Fruit fly (Drosophila melanogaster): ENCODE measurements around the gene CG13622.

- TF ChIP-seq CG34406 (GFP tag; optimal IDR thresholded peaks at IDR 0.05) (no peak), esn (GFP tag; optimal IDR thresholded peaks at IDR 0.05) (peak; percentile 56), CG3032 (tag; optimal IDR thresholded peaks at IDR 0.05) (peak; percentile 1), Blimp-1 (GFP tag; optimal IDR thresholded peaks at IDR 0.05) (no peak), CG11902 (GFP tag; optimal IDR thresholded peaks at IDR 0.05) (peak; percentile 12), CG15336 (GFP tag; IDR thresholded peaks at IDR 0.05) (no peak), cyc (GFP tag; optimal IDR thresholded peaks at IDR 0.05) (peak; percentile 67), dsx (GFP tag; optimal IDR thresholded peaks at IDR 0.05; ENCODE audit: poor library complexity, severe bottlenecking) (no peak), CG1621 (tag; optimal IDR thresholded peaks at IDR 0.05) (no peak), CG6163 (GFP tag; IDR thresholded peaks at IDR 0.05) (no peak)
These were observed 33.6 kb upstream of the CG13622 start for dm6 chr3R:24557020-24557465.
